Worm (Caenorhabditis elegans) whole organism, early embryonic: ENCODE results near the gene bath-19.

Experiments
- B0310.2 ChIP-seq: sonication (generic microtip); optimal IDR thresholded peaks from 2 replicates; lab custom pipeline; 2016; ENCODE audit warnings: mild to moderate bottlenecking, missing genetic modification characterization, missing compliant biosample characterization
- F13C5.2 ChIP-seq: sonication (generic microtip); optimal IDR thresholded peaks from 2 replicates; lab custom pipeline; 2017; ENCODE audit warnings: mild to moderate bottlenecking, missing genetic modification characterization, inconsistent platforms, missing compliant biosample characterization
- aly-1 ChIP-seq: sonication (generic microtip); optimal IDR thresholded peaks from 2 replicates; lab custom pipeline; 2016; ENCODE audit warnings: missing genetic modification characterization, missing compliant biosample characterization
- ama-1 ChIP-seq: fragments of 150-350 bp; optimal IDR thresholded peaks from 2 replicates; lab custom pipeline; 2014
- ceh-13 ChIP-seq: fragments of 200-800 bp; sonication (Bioruptor generic); optimal IDR thresholded peaks from 2 replicates; lab custom pipeline; 2018; ENCODE audit warnings: mild to moderate bottlenecking, missing genetic modification characterization, missing compliant biosample characterization
- ceh-36 ChIP-seq: sonication (generic microtip); optimal IDR thresholded peaks from 2 replicates; lab custom pipeline; 2016; ENCODE audit warnings: missing genetic modification characterization, inconsistent platforms, missing compliant biosample characterization
- ets-7 ChIP-seq: sonication (generic microtip); optimal IDR thresholded peaks from 2 replicates; lab custom pipeline; 2016; ENCODE audit warnings: missing genotype, missing genetic modification characterization, missing compliant biosample characterization
- flt-1 ChIP-seq: fragments of 200-800 bp; sonication (Bioruptor generic); IDR thresholded peaks from 2 replicates; pipeline ENCODE4 v1.3.6; 2022; ENCODE audit warnings: missing genetic modification characterization, missing compliant biosample characterization
- hmbx-1 ChIP-seq: sonication (generic microtip); optimal IDR thresholded peaks from 2 replicates; lab custom pipeline; 2016; ENCODE audit warnings: mild to moderate bottlenecking, missing genetic modification characterization, missing compliant biosample characterization
- hmg-4 ChIP-seq: fragments of 200-800 bp; sonication (Bioruptor generic); optimal IDR thresholded peaks from 2 replicates; lab custom pipeline; 2018; ENCODE audit warnings: mild to moderate bottlenecking, missing genetic modification characterization, missing compliant biosample characterization
- hnd-1 ChIP-seq: sonication (generic microtip); optimal IDR thresholded peaks from 2 replicates; lab custom pipeline; 2016; ENCODE audit warnings: missing genetic modification characterization, missing compliant biosample characterization
- pes-1 ChIP-seq: fragments of 200-800 bp; sonication (Bioruptor generic); IDR thresholded peaks from 2 replicates; pipeline ENCODE4 v1.3.6; 2022; ENCODE audit warnings: missing genetic modification reagents, missing genetic modification characterization, missing compliant biosample characterization
- scrt-1 ChIP-seq: fragments of 200-800 bp; sonication (Bioruptor generic); IDR thresholded peaks from 2 replicates; pipeline ENCODE4 v1.3.6; 2022; ENCODE audit warnings: missing genetic modification characterization, missing compliant biosample characterization
- sea-1 ChIP-seq: fragments of 200-800 bp; sonication (Bioruptor generic); conservative IDR thresholded peaks from 2 replicates; pipeline ENCODE4 v1.3.6; 2022; ENCODE audit warnings: missing genetic modification characterization, missing compliant biosample characterization
- tbx-11 ChIP-seq: fragments of 200-800 bp; sonication (Bioruptor generic); IDR thresholded peaks from 2 replicates; pipeline ENCODE4 v1.3.6; 2022; ENCODE audit warnings: missing genetic modification characterization, missing compliant biosample characterization
- tbx-37 ChIP-seq: fragments of 200-800 bp; sonication (Bioruptor generic); conservative IDR thresholded peaks from 2 replicates; pipeline ENCODE4 v1.3.6; 2022; ENCODE audit warnings: missing genetic modification reagents, missing genetic modification characterization, missing compliant biosample characterization
- tra-4 ChIP-seq: sonication (generic microtip); optimal IDR thresholded peaks from 2 replicates; lab custom pipeline; 2017; ENCODE audit warnings: missing genetic modification characterization, missing compliant biosample characterization

The bath-19 gene

DNA sequence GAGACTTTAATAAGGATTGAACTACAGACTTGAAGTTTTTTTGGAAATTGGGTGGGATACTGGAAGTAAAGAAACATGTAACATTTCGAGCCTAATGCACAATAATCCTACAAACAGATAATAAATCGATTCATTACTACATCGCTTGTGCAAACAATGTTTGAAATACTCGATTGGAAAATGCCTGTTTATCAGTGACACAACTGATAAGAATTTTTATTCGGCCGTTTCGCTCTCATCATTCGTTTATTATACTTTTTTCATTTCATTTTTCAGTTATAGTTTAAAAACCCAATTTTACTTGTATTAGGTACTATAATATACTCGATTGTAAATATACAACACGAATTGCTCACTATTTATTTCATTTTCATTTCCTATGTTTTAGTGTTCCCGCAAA is 43.4 kb downstream of the bath-19 start:
- TF ChIP-seq pes-1 (GFP tag; lab: Robert Waterston, UW): no peak
- no peak for TF ChIP-seq ceh-13 (GFP tag; lab: Kevin White, UChicago)
- no peak for TF ChIP-seq F13C5.2 (tag; lab: Kevin White, UChicago)
- TF ChIP-seq tbx-11: no peak
- TF ChIP-seq hmg-4 (GFP tag; lab: Kevin White, UChicago): no peak
- TF ChIP-seq hmbx-1 (tag; lab: Kevin White, UChicago): no peak
- no peak for TF ChIP-seq flt-1 (GFP tag; lab: Robert Waterston, UW)
- TF ChIP-seq ets-7: no peak
- no peak for TF ChIP-seq ama-1 (lab: Kevin White, UChicago)
- TF ChIP-seq scrt-1 (GFP tag; lab: Robert Waterston, UW): no peak
- TF ChIP-seq sea-1 (GFP tag; lab: Robert Waterston, UW): no peak
- TF ChIP-seq tbx-37 (GFP tag; lab: Robert Waterston, UW): no peak
- no peak for TF ChIP-seq aly-1
- TF ChIP-seq hnd-1 (tag; lab: Kevin White, UChicago): no peak
- TF ChIP-seq ceh-36: no peak
- no peak for TF ChIP-seq tra-4
- no peak for TF ChIP-seq B0310.2 (tag; lab: Kevin White, UChicago)

- no peak for TF ChIP-seq scrt-1 (GFP tag; lab: Robert Waterston, UW)
Measured at ce11 chrII:1993738-1994137, 45.5 kb downstream of the bath-19 start, which contains the start of gene math-21. Gene math-21 (plus strand): TSS chrII:1994038.

ce11 chrII:1989010-1989409 is 50.2 kb downstream of the bath-19 start, which contains the start of gene math-44:
Gene math-44 (plus strand): TSS chrII:1989310.
- TF ChIP-seq ceh-13 (GFP tag; lab: Kevin White, UChicago): no peak
- TF ChIP-seq hmg-4 (GFP tag; lab: Kevin White, UChicago): no peak
- no peak for TF ChIP-seq ama-1 (lab: Kevin White, UChicago)
- no peak for TF ChIP-seq ets-7
- TF ChIP-seq scrt-1 (GFP tag; lab: Robert Waterston, UW): no peak
- TF ChIP-seq ceh-36: no peak
- TF ChIP-seq flt-1 (GFP tag; lab: Robert Waterston, UW): no peak
- TF ChIP-seq tbx-37 (GFP tag; lab: Robert Waterston, UW): no peak
- TF ChIP-seq pes-1 (GFP tag; lab: Robert Waterston, UW): no peak
- TF ChIP-seq tra-4: no peak

- TF ChIP-seq aly-1 (no peak), hmg-4 (GFP tag; lab: Kevin White, UChicago) (no peak), B0310.2 (tag; lab: Kevin White, UChicago) (no peak), tbx-11 (no peak), ets-7 (no peak), ama-1 (lab: Kevin White, UChicago) (no peak), hnd-1 (tag; lab: Kevin White, UChicago) (no peak), tbx-37 (GFP tag; lab: Robert Waterston, UW) (no peak), F13C5.2 (tag; lab: Kevin White, UChicago) (no peak), ceh-13 (GFP tag; lab: Kevin White, UChicago) (no peak), pes-1 (GFP tag; lab: Robert Waterston, UW) (no peak), ceh-36 (no peak), flt-1 (GFP tag; lab: Robert Waterston, UW) (no peak), sea-1 (GFP tag; lab: Robert Waterston, UW) (no peak), scrt-1 (GFP tag; lab: Robert Waterston, UW) (no peak), tra-4 (no peak)
Measured at ce11 chrII:1986979-1987378, 52.2 kb downstream of the bath-19 start, which contains the start of gene Y16E11A.4. Gene Y16E11A.4 (plus strand): TSS chrII:1987279.
